Worm (Caenorhabditis elegans) whole organism, young adult: ENCODE measurements around the gene col-113.
A peak's percentile ranks its signal among the peaks of the same experiment; 100 is the strongest.

Experiments used
- B0336.3 ChIP-seq: fragments of 200-800 bp; sonication (Bioruptor generic); IDR thresholded peaks from 2 replicates; pipeline ENCODE4 v1.3.6; 2022; ENCODE audit warnings: missing genetic modification characterization, missing compliant biosample characterization
- C17E4.6 ChIP-seq: fragments of 200-800 bp; sonication (Bioruptor generic); IDR thresholded peaks from 2 replicates; pipeline ENCODE4 v1.3.6; 2022; ENCODE audit warnings: missing genetic modification reagents, missing genetic modification characterization, missing compliant biosample characterization
- F23B12.7 ChIP-seq: sonication (generic microtip); optimal IDR thresholded peaks from 2 replicates; lab custom pipeline; 2017; ENCODE audit warnings: missing genetic modification characterization, mild to moderate bottlenecking, missing compliant biosample characterization, antibody characterized with exemption, moderate library complexity; ENCODE audit not compliant: insufficient read depth
- F33H1.4 ChIP-seq: fragments of 200-800 bp; sonication (Bioruptor generic); IDR thresholded peaks from 2 replicates; pipeline ENCODE4 v1.3.6; 2022; ENCODE audit warnings: missing genetic modification reagents, missing genetic modification characterization, missing compliant biosample characterization
- F37B4.10 ChIP-seq: fragments of 200-800 bp; sonication (Bioruptor generic); IDR thresholded peaks from 2 replicates; pipeline ENCODE4 v1.3.6; 2022; ENCODE audit warnings: missing genetic modification characterization, missing compliant biosample characterization
- F39B2.1 ChIP-seq: fragments of 200-800 bp; sonication (Bioruptor generic); IDR thresholded peaks from 2 replicates; pipeline ENCODE4 v1.3.6; 2022; ENCODE audit warnings: missing genetic modification reagents, missing genetic modification characterization, missing compliant biosample characterization
- Y53F4B.3 ChIP-seq: fragments of 200-800 bp; sonication (Bioruptor generic); IDR thresholded peaks from 2 replicates; pipeline ENCODE4 v1.3.6; 2022; ENCODE audit warnings: missing genetic modification reagents, missing genetic modification characterization, missing compliant biosample characterization
- Y53G8AR.9 ChIP-seq: fragments of 200-800 bp; sonication (Bioruptor generic); conservative IDR thresholded peaks from 2 replicates; pipeline ENCODE4 v1.3.6; 2022; ENCODE audit warnings: missing genetic modification reagents, missing genetic modification characterization, missing compliant biosample characterization
- Y95B8A.8 ChIP-seq: fragments of 200-800 bp; sonication (Bioruptor generic); IDR thresholded peaks from 2 replicates; pipeline ENCODE4 v1.3.6; 2022; ENCODE audit warnings: missing genetic modification reagents, missing genetic modification characterization, missing compliant biosample characterization
- ZK185.1 ChIP-seq: sonication (generic microtip); optimal IDR thresholded peaks from 2 replicates; lab custom pipeline; 2016; ENCODE audit warnings: mild to moderate bottlenecking, missing genetic modification characterization, missing compliant biosample characterization; ENCODE audit not compliant: poor library complexity, severe bottlenecking
- aptf-3 ChIP-seq: fragments of 200-800 bp; sonication (Bioruptor generic); IDR thresholded peaks from 2 replicates; pipeline ENCODE4 v1.3.6; 2022; ENCODE audit warnings: missing genetic modification characterization, missing compliant biosample characterization
- atf-7 ChIP-seq: sonication (generic microtip); optimal IDR thresholded peaks from 2 replicates; lab custom pipeline; 2017; ENCODE audit warnings: mild to moderate bottlenecking, missing genetic modification characterization, missing compliant biosample characterization
- attf-3 ChIP-seq: fragments of 200-800 bp; sonication (Bioruptor generic); conservative IDR thresholded peaks from 2 replicates; pipeline ENCODE4 v1.3.6; 2022; ENCODE audit warnings: missing genetic modification reagents, missing genetic modification characterization, missing compliant biosample characterization
- bed-1 ChIP-seq: fragments of 200-800 bp; sonication (Bioruptor generic); IDR thresholded peaks from 2 replicates; pipeline ENCODE4 v1.3.6; 2022; ENCODE audit warnings: missing genetic modification reagents, missing genetic modification characterization, missing compliant biosample characterization
- ccch-3 ChIP-seq: fragments of 200-800 bp; sonication (Bioruptor generic); optimal IDR thresholded peaks from 2 replicates; lab custom pipeline; 2018; ENCODE audit warnings: mild to moderate bottlenecking, missing genetic modification characterization, missing compliant biosample characterization
- ceh-100 ChIP-seq: fragments of 200-800 bp; sonication (Bioruptor generic); IDR thresholded peaks from 2 replicates; pipeline ENCODE4 v1.3.6; 2022; ENCODE audit warnings: missing genetic modification reagents, missing genetic modification characterization, missing compliant biosample characterization
- ceh-91 ChIP-seq: fragments of 200-800 bp; sonication (Bioruptor generic); IDR thresholded peaks from 2 replicates; pipeline ENCODE4 v1.3.6; 2022; ENCODE audit warnings: missing genetic modification reagents, missing genetic modification characterization, missing compliant biosample characterization
- die-1 ChIP-seq: sonication (generic microtip); optimal IDR thresholded peaks from 2 replicates; lab custom pipeline; 2016; ENCODE audit warnings: missing genotype, mild to moderate bottlenecking, missing genetic modification characterization, missing compliant biosample characterization
- dpff-1 ChIP-seq: sonication (generic microtip); optimal IDR thresholded peaks from 2 replicates; lab custom pipeline; 2017; ENCODE audit warnings: mild to moderate bottlenecking, missing genetic modification characterization, missing compliant biosample characterization
- egl-18 ChIP-seq: fragments of 200-800 bp; sonication (Bioruptor generic); IDR thresholded peaks from 2 replicates; pipeline ENCODE4 v1.3.6; 2022; ENCODE audit warnings: missing genetic modification reagents, missing genetic modification characterization, missing compliant biosample characterization
- egl-44 ChIP-seq: fragments of 200-800 bp; sonication (Bioruptor generic); IDR thresholded peaks from 2 replicates; pipeline ENCODE4 v1.3.6; 2022; ENCODE audit warnings: missing genetic modification reagents, missing genetic modification characterization, missing compliant biosample characterization
- ekl-4 ChIP-seq: fragments of 200-800 bp; sonication (Bioruptor generic); IDR thresholded peaks from 2 replicates; pipeline ENCODE4 v1.3.6; 2022; ENCODE audit warnings: missing genetic modification reagents, missing genetic modification characterization, missing compliant biosample characterization
- fkh-3 ChIP-seq: sonication (generic microtip); optimal IDR thresholded peaks from 2 replicates; lab custom pipeline; 2016; ENCODE audit warnings: mild to moderate bottlenecking, missing genetic modification characterization, missing compliant biosample characterization
- hlh-26 ChIP-seq: fragments of 200-800 bp; sonication (Bioruptor generic); conservative IDR thresholded peaks from 2 replicates; pipeline ENCODE4 v1.3.6; 2022; ENCODE audit warnings: missing genetic modification reagents, missing genetic modification characterization, missing compliant biosample characterization
- hrde-1 ChIP-seq: sonication (generic microtip); optimal IDR thresholded peaks from 2 replicates; lab custom pipeline; 2016; ENCODE audit warnings: missing genetic modification characterization, mild to moderate bottlenecking, missing compliant biosample characterization, moderate library complexity, missing genotype, missing genetic modification reagents, borderline replicate concordance
- hsf-1 ChIP-seq: fragments of 200-800 bp; sonication (Bioruptor generic); IDR thresholded peaks from 2 replicates; pipeline ENCODE4 v1.3.6; 2022; ENCODE audit warnings: missing genetic modification reagents, missing genetic modification characterization, missing compliant biosample characterization
- lag-1 ChIP-seq: fragments of 200-800 bp; sonication (Bioruptor generic); IDR thresholded peaks from 2 replicates; pipeline ENCODE4 v1.3.6; 2022; ENCODE audit warnings: missing genetic modification reagents, missing genetic modification characterization, missing compliant biosample characterization
- let-526 ChIP-seq: fragments of 200-800 bp; sonication (Bioruptor generic); IDR thresholded peaks from 2 replicates; pipeline ENCODE4 v1.3.6; 2022; ENCODE audit warnings: missing genetic modification reagents, missing genetic modification characterization, missing compliant biosample characterization
- let-607 ChIP-seq, 2 experiments: fragments of 200-800 bp in 1 of 2; sonication (Bioruptor generic) in 1 of 2; sonication (generic microtip) in 1 of 2; optimal IDR thresholded peaks; 2 replicates each; lab custom pipeline; 2016 to 2018; ENCODE audit warnings: mild to moderate bottlenecking in 2 of 2, missing compliant biosample characterization in 2 of 2, missing genetic modification characterization in 2 of 2, moderate library complexity in 2 of 2, missing genotype in 1 of 2
- lin-35 ChIP-seq, 3 experiments: fragments of 150-350 bp in 2 of 3; sonication (generic microtip) in 1 of 3; optimal IDR thresholded peaks; 2 replicates each; lab custom pipeline; 2014 to 2018; ENCODE audit warnings: missing biosample characterization in 3 of 3, missing genetic modification characterization in 3 of 3, missing genetic modification reagents in 3 of 3
- lin-40 ChIP-seq: sonication (generic microtip); optimal IDR thresholded peaks from 2 replicates; lab custom pipeline; 2016; ENCODE audit warnings: missing genetic modification characterization, mild to moderate bottlenecking, missing compliant biosample characterization, missing genotype, missing genetic modification reagents
- madf-6 ChIP-seq: fragments of 200-800 bp; sonication (Bioruptor generic); IDR thresholded peaks from 2 replicates; pipeline ENCODE4 v1.3.6; 2022; ENCODE audit warnings: missing genetic modification reagents, missing genetic modification characterization, missing compliant biosample characterization
- madf-8 ChIP-seq: fragments of 200-800 bp; sonication (Bioruptor generic); conservative IDR thresholded peaks from 2 replicates; pipeline ENCODE4 v1.3.6; 2022; ENCODE audit warnings: missing genetic modification reagents, missing genetic modification characterization, missing compliant biosample characterization
- mcd-1 ChIP-seq: fragments of 200-800 bp; sonication (Bioruptor generic); IDR thresholded peaks from 2 replicates; pipeline ENCODE4 v1.3.6; 2022; ENCODE audit warnings: missing genetic modification reagents, missing genetic modification characterization, missing compliant biosample characterization
- mel-28 ChIP-seq: sonication (generic microtip); optimal IDR thresholded peaks from 2 replicates; lab custom pipeline; 2016; ENCODE audit warnings: borderline replicate concordance, mild to moderate bottlenecking, missing genetic modification characterization, missing compliant biosample characterization
- nhr-80 ChIP-seq: sonication (generic microtip); optimal IDR thresholded peaks from 2 replicates; lab custom pipeline; 2016; ENCODE audit warnings: missing genetic modification characterization, missing compliant biosample characterization
- pha-4 ChIP-seq: fragments of 150-350 bp; sonication (generic microtip); optimal IDR thresholded peaks from 2 replicates; lab custom pipeline; 2014; ENCODE audit warnings: missing biosample characterization, missing genetic modification reagents, missing genetic modification characterization
- repo-1 ChIP-seq: sonication (generic microtip); optimal IDR thresholded peaks from 2 replicates; lab custom pipeline; 2017; ENCODE audit warnings: mild to moderate bottlenecking, missing genetic modification characterization, missing compliant biosample characterization
- sdz-38 ChIP-seq: sonication (generic microtip); optimal IDR thresholded peaks from 2 replicates; lab custom pipeline; 2016; ENCODE audit warnings: missing genotype, missing genetic modification characterization, missing compliant biosample characterization
- unc-62 ChIP-seq: fragments of 150-350 bp; optimal IDR thresholded peaks from 2 replicates; lab custom pipeline; 2014; ENCODE audit warnings: missing biosample characterization, missing genetic modification reagents, missing genetic modification characterization
- xnd-1 ChIP-seq: sonication (generic microtip); optimal IDR thresholded peaks from 2 replicates; lab custom pipeline; 2016; ENCODE audit warnings: missing genotype, missing genetic modification reagents, missing genetic modification characterization, missing compliant biosample characterization
- ztf-22 ChIP-seq: fragments of 200-800 bp; sonication (Bioruptor generic); optimal IDR thresholded peaks from 2 replicates; lab custom pipeline; 2018; ENCODE audit warnings: mild to moderate bottlenecking, missing genetic modification characterization, moderate library complexity, missing compliant biosample characterization
- ztf-25 ChIP-seq: fragments of 200-800 bp; sonication (Bioruptor generic); IDR thresholded peaks from 2 replicates; pipeline ENCODE4 v1.3.6; 2022; ENCODE audit warnings: missing genetic modification reagents, missing genetic modification characterization, missing compliant biosample characterization
- ztf-26 ChIP-seq: sonication (generic microtip); optimal IDR thresholded peaks from 2 replicates; lab custom pipeline; 2017; ENCODE audit warnings: missing genetic modification characterization, missing compliant biosample characterization

Gene col-113

ce11 chrIV:7190409-7190808 lies 38.1 kb upstream of the col-113 start:
- TF ChIP-seq atf-7 (tag; lab: Kevin White, UChicago): peak; percentile 57
- no peak for TF ChIP-seq ccch-3 (GFP tag; lab: Kevin White, UChicago)
- peak; percentile 34 for TF ChIP-seq ztf-26 (tag; lab: Kevin White, UChicago)
- peak; percentile 1 for TF ChIP-seq ZK185.1
- no peak for TF ChIP-seq hsf-1 (GFP tag; lab: Robert Waterston, UW)
- TF ChIP-seq madf-8 (GFP tag; lab: Robert Waterston, UW): no peak
- TF ChIP-seq egl-18: no peak
- no peak for TF ChIP-seq xnd-1 (tag; lab: Kevin White, UChicago)
- no peak for TF ChIP-seq ztf-25 (GFP tag; lab: Robert Waterston, UW)
- TF ChIP-seq nhr-80 (tag; lab: Kevin White, UChicago): peak; percentile 76

ce11 chrIV:7188528-7189422 lies 36.5 kb upstream of the col-113 start, which contains the start of gene srlf-7:
Gene srlf-7 (plus strand): TSS chrIV:7189287.
- TF ChIP-seq ztf-26 (tag; lab: Kevin White, UChicago) (peak; percentile 31), bed-1 (GFP tag; lab: Robert Waterston, UW) (no peak), hrde-1 (no peak), lin-40 (peak; percentile 63), hsf-1 (GFP tag; lab: Robert Waterston, UW) (no peak), lin-35 (GFP tag; optimal IDR thresholded peaks at IDR 0.05; lab: Kevin White, UChicago) (no peak), attf-3 (GFP tag; lab: Robert Waterston, UW) (no peak), madf-6 (GFP tag; lab: Robert Waterston, UW) (no peak), unc-62 (peak; percentile 81), atf-7 (tag; lab: Kevin White, UChicago) (peak; percentile 66), mcd-1 (GFP tag; lab: Robert Waterston, UW) (no peak), Y53F4B.3 (no peak), mel-28 (tag; lab: Kevin White, UChicago) (no peak), egl-44 (GFP tag; lab: Robert Waterston, UW) (0 out of 2 replicates have a peak, but pooled peaks have one; percentile 22), pha-4 (tag; lab: Kevin White, UChicago) (peak; percentile 80), F33H1.4 (GFP tag; lab: Robert Waterston, UW) (no peak), ztf-25 (GFP tag; lab: Robert Waterston, UW) (no peak), ceh-91 (GFP tag; lab: Robert Waterston, UW) (no peak), Y53G8AR.9 (GFP tag; lab: Robert Waterston, UW) (no peak), Y95B8A.8 (no peak), ekl-4 (GFP tag; lab: Robert Waterston, UW) (no peak), ztf-22 (GFP tag; lab: Kevin White, UChicago) (peak; percentile 54), ZK185.1 (peak; percentile 7), dpff-1 (tag; lab: Kevin White, UChicago) (no peak), die-1 (tag; lab: Kevin White, UChicago) (no peak), fkh-3 (tag; lab: Kevin White, UChicago) (no peak), let-607 (tag; optimal IDR thresholded peaks at IDR 0.05; lab: Kevin White, UChicago) (peak; percentile 27 to 65), repo-1 (tag; lab: Kevin White, UChicago) (no peak), let-526 (GFP tag; lab: Robert Waterston, UW) (no peak), F23B12.7 (no peak), B0336.3 (GFP tag; lab: Robert Waterston, UW) (no peak), hlh-26 (GFP tag; lab: Robert Waterston, UW) (no peak), nhr-80 (tag; lab: Kevin White, UChicago) (peak; percentile 96), F39B2.1 (GFP tag; lab: Robert Waterston, UW) (no peak), ceh-100 (no peak), egl-18 (no peak), C17E4.6 (no peak), sdz-38 (tag; lab: Kevin White, UChicago) (no peak), aptf-3 (GFP tag; lab: Robert Waterston, UW) (no peak), lag-1 (GFP tag; lab: Robert Waterston, UW) (no peak), F37B4.10 (GFP tag; lab: Robert Waterston, UW) (no peak)
